Fruit fly (Drosophila melanogaster) whole organism: ENCODE results near the gene CG7246.

Experiments used
- CG8478 ChIP-seq: fragments of >200 bp; optimal IDR thresholded peaks from 2 replicates; lab custom pipeline; 2018; ENCODE audit warnings: inconsistent platforms
- Dll ChIP-seq: fragments of >200 bp; optimal IDR thresholded peaks from 2 replicates; lab custom pipeline; 2017
- EcR ChIP-seq, 2 experiments: fragments of >200 bp; optimal IDR thresholded peaks; 2 replicates each; lab custom pipeline; 2017; ENCODE audit warnings: missing biosample characterization in 2 of 2, missing genetic modification characterization in 2 of 2, missing genetic modification reagents in 2 of 2
- pan ChIP-seq: fragments of >200 bp; optimal IDR thresholded peaks from 2 replicates; lab custom pipeline; 2017
- psq ChIP-seq: fragments of >200 bp; optimal IDR thresholded peaks from 2 replicates; lab custom pipeline; 2017
- usp ChIP-seq: fragments of >200 bp; optimal IDR thresholded peaks from 2 replicates; lab custom pipeline; 2017; ENCODE audit warnings: missing biosample characterization, missing genetic modification characterization, mixed read lengths

DNA sequence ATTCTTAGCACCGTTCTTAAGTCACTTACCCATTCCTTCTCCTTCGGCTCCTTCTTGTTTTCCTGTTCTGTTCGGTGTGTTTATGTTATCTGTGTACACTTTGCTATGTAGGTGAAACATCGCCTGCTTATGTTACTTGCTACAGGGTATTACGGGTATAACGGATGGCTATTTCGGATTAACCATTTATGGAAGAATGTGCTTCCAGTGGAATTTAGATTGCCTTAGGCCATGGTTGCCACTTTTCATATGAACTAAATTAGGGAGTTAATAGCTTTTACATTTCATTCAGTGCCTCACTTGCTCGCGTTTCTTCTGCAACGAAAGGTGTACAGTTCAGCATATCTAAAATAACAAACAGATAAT is 32.5 kb downstream of the CG7246 start:
- TF ChIP-seq psq (lab: Kevin White, UChicago) (no peak), CG8478 (no peak), pan (lab: Kevin White, UChicago) (no peak), Dll (lab: Kevin White, UChicago) (no peak), usp (GFP tag; lab: Kevin White, UChicago) (no peak), EcR (GFP tag; optimal IDR thresholded peaks at IDR 0.05; lab: Kevin White, UChicago) (no peak)
